Worm (Caenorhabditis elegans): Measurements from ENCODE around the gene T01E8.1.

The T01E8.1 gene

DNA sequence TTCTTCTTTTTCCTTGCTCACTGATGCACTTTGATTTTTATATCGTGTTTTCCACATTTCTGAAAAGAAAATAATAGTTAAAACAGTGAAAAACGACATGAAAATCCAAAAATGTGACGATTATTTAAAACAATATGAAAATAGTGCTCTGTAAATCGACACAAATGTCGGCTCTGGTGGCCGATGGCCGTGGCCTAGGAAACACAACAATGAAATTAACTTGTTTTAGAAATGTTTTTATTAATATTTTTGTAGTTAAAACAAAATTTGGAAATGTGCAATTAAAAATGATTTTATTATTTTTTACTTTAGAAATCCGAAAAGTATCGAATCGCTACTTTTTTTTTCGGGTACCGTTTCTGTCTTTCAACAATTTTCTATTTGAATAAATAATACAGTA, 5.8 kb upstream of the T01E8.1 start, which contains the start of gene arv-1:
TSS of gene arv-1 (minus strand) at position 65 of the 400 bp plus-strand sequence.
- TF ChIP-seq ceh-19 (GFP tag; optimal IDR thresholded peaks at IDR 0.05) (no peak), ama-1 (optimal IDR thresholded peaks at IDR 0.05) (no peak), ref-2 (tag; optimal IDR thresholded peaks at IDR 0.05) (peak; percentile 24), K02D7.2 (tag; optimal IDR thresholded peaks at IDR 0.05) (no peak), tbx-2 (tag; optimal IDR thresholded peaks at IDR 0.05) (peak; percentile 81), sox-2 (GFP tag; IDR thresholded peaks at IDR 0.05) (0 out of 2 replicates have a peak, but pooled peaks have one; percentile 22), rnt-1 (tag; optimal IDR thresholded peaks at IDR 0.05) (no peak), ets-4 (tag; optimal IDR thresholded peaks at IDR 0.05) (peak; percentile 70), ceh-45 (GFP tag; IDR thresholded peaks at IDR 0.05) (no peak), zip-5 (tag; optimal IDR thresholded peaks at IDR 0.05) (peak; percentile 54), lin-11 (tag; optimal IDR thresholded peaks at IDR 0.05) (no peak), ceh-6 (GFP tag; optimal IDR thresholded peaks at IDR 0.05) (no peak), fax-1 (tag; optimal IDR thresholded peaks at IDR 0.05) (peak; percentile 36), ceh-22 (tag; optimal IDR thresholded peaks at IDR 0.05) (no peak), sdc-2 (tag; optimal IDR thresholded peaks at IDR 0.05) (no peak), ttx-3 (tag; optimal IDR thresholded peaks at IDR 0.05) (no peak), ztf-16 (tag; optimal IDR thresholded peaks at IDR 0.05) (no peak), C08G9.2 (tag; optimal IDR thresholded peaks at IDR 0.05) (peak; percentile 52), lim-6 (tag; optimal IDR thresholded peaks at IDR 0.05) (no peak), madf-2 (tag; optimal IDR thresholded peaks at IDR 0.05) (no peak), ahr-1 (tag; optimal IDR thresholded peaks at IDR 0.05) (no peak), nhr-232 (tag; optimal IDR thresholded peaks at IDR 0.05) (no peak), eyg-1 (tag; optimal IDR thresholded peaks at IDR 0.05) (no peak), ceh-24 (tag; optimal IDR thresholded peaks at IDR 0.05) (no peak), unc-3 (GFP tag; conservative IDR thresholded peaks at IDR 0.05) (no peak), unc-3 (tag; optimal IDR thresholded peaks at IDR 0.05) (no peak), unc-42 (tag; optimal IDR thresholded peaks at IDR 0.05) (peak; percentile 42), hlh-13 (GFP tag; optimal IDR thresholded peaks at IDR 0.05) (no peak), pat-9 (tag; optimal IDR thresholded peaks at IDR 0.05) (no peak), ceh-31 (tag; optimal IDR thresholded peaks at IDR 0.05) (peak; percentile 79), nhr-11 (tag; optimal IDR thresholded peaks at IDR 0.05) (no peak), ceh-9 (tag; optimal IDR thresholded peaks at IDR 0.05) (no peak), hlh-8 (tag; optimal IDR thresholded peaks at IDR 0.05) (peak; percentile 65), elt-2 (tag; optimal IDR thresholded peaks at IDR 0.05) (peak; percentile 19), hlh-30 (tag; optimal IDR thresholded peaks at IDR 0.05; ENCODE audit: insufficient read depth) (no peak), ceh-34 (tag; optimal IDR thresholded peaks at IDR 0.05) (peak; percentile 4), ceh-2 (tag; optimal IDR thresholded peaks at IDR 0.05) (peak; percentile 64), pax-1 (tag; optimal IDR thresholded peaks at IDR 0.05) (no peak), Y22D7AL.16 (tag; optimal IDR thresholded peaks at IDR 0.05) (no peak), dmd-4 (tag; optimal IDR thresholded peaks at IDR 0.05; ENCODE audit: borderline replicate concordance) (no peak), ceh-18 (tag; optimal IDR thresholded peaks at IDR 0.05) (no peak), pha-2 (tag; optimal IDR thresholded peaks at IDR 0.05) (peak; percentile 14), ceh-48 (tag; optimal IDR thresholded peaks at IDR 0.05) (no peak), ceh-30 (tag; optimal IDR thresholded peaks at IDR 0.05) (no peak), npax-4 (tag; optimal IDR thresholded peaks at IDR 0.05) (no peak), C38D4.7 (GFP tag; optimal IDR thresholded peaks at IDR 0.05) (peak; percentile 26), ceh-14 (tag; optimal IDR thresholded peaks at IDR 0.05) (peak; percentile 40), fkh-6 (tag; optimal IDR thresholded peaks at IDR 0.05) (no peak), elt-4 (tag; optimal IDR thresholded peaks at IDR 0.05) (no peak), gmeb-2 (tag; optimal IDR thresholded peaks at IDR 0.05) (no peak), tbx-7 (tag; optimal IDR thresholded peaks at IDR 0.05) (peak; percentile 74), pqm-1 (tag; optimal IDR thresholded peaks at IDR 0.05) (no peak)

Data from whole organism, late embryonic.